Fruit fly (Drosophila melanogaster): ENCODE data around the gene Muc96D.

DNA sequence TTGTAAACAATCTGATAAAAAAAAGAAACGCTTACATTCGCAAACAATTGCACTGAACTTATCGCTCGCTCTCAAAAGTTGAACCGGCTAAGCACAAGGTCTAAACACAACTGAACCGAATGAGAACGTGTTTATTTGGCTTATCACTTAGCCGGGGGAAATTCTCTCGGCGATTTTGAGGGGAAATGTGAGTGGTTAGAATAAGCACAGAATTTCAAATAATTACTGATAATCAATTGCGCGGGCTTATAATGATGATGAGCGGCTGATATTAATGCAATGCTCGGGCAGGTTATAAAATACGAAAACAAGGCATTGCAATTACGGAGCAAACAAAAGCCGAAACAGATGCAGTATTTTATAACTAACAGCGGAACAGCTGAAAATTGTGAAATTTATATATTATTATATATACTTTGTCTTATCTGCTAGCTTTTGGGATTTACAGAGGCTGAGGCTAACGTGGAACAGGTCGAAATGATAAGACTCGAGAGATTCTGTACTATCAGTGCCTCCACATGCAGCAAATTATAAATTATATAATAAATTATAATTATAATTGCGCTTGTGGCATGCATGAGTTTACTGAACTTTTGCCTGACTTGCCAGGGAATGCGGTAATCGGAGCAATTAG is 38.0 kb upstream of the Muc96D start:
- TF ChIP-seq Clk (GFP tag; optimal IDR thresholded peaks at IDR 0.05): no peak
- TF ChIP-seq ovo (GFP tag; optimal IDR thresholded peaks at IDR 0.05): no peak
- TF ChIP-seq CG33017 (tag; optimal IDR thresholded peaks at IDR 0.05): no peak
- no peak for TF ChIP-seq toe (GFP tag; optimal IDR thresholded peaks at IDR 0.05)
- TF ChIP-seq CG12768 (GFP tag; optimal IDR thresholded peaks at IDR 0.05): no peak
- TF ChIP-seq cnc (optimal IDR thresholded peaks at IDR 0.05): no peak
- TF ChIP-seq CG1620 (GFP tag; optimal IDR thresholded peaks at IDR 0.05): no peak
- no peak for TF ChIP-seq CG14711 (tag; optimal IDR thresholded peaks at IDR 0.05)
